Worm (Caenorhabditis elegans): Measurements from ENCODE around the gene sma-9.

DNA sequence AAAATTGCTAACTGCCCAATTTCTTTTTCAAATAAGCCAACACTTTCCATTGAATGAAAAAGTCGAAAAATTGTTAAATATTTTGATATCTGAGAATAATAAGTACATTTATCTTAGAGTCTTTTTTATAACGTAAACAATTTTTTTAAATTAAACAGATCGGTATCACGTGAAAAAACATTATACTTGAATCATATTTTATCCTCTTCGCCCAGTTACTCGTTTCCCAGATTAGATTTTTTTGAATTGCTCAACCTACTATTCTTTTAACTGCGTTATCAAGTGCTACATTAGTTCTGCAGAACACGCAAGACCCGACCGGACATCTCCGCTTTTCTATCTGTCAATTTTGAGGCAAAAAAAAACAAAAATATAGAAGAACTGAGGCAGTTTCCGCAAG is 35.4 kb downstream of the sma-9 start, which contains the start of gene F31B12.4:
- TF ChIP-seq unc-39 (tag; optimal IDR thresholded peaks at IDR 0.05): no peak
- no peak for TF ChIP-seq ces-1 (GFP tag; optimal IDR thresholded peaks at IDR 0.05)
- TF ChIP-seq blmp-1 (tag; optimal IDR thresholded peaks at IDR 0.05): no peak
- TF ChIP-seq nhr-76 (tag; optimal IDR thresholded peaks at IDR 0.05): no peak

All from whole organism, mixed stage, embryonic.